Worm (Caenorhabditis elegans) whole organism, late embryonic: Measurements from ENCODE around the gene R05A10.4.

ENCODE experiments used
- ama-1 ChIP-seq: fragments of 150-350 bp; optimal IDR thresholded peaks from 2 replicates; lab custom pipeline; 2014
- ceh-18 ChIP-seq: sonication (generic microtip); optimal IDR thresholded peaks from 2 replicates; lab custom pipeline; 2016; ENCODE audit warnings: missing genetic modification characterization, missing compliant biosample characterization
- ceh-30 ChIP-seq: fragments of 150-350 bp; optimal IDR thresholded peaks from 2 replicates; lab custom pipeline; 2014; ENCODE audit warnings: missing biosample characterization, missing genetic modification characterization
- ceh-34 ChIP-seq: sonication (generic microtip); optimal IDR thresholded peaks from 2 replicates; lab custom pipeline; 2016; ENCODE audit warnings: mild to moderate bottlenecking, missing genetic modification characterization, missing compliant biosample characterization
- dve-1 ChIP-seq: sonication (generic microtip); optimal IDR thresholded peaks from 2 replicates; lab custom pipeline; 2017; ENCODE audit warnings: antibody characterized with exemption, mild to moderate bottlenecking, missing genetic modification characterization, missing compliant biosample characterization
- mec-3 ChIP-seq: sonication (generic microtip); optimal IDR thresholded peaks from 2 replicates; lab custom pipeline; 2016; ENCODE audit warnings: borderline replicate concordance, missing genetic modification characterization, missing compliant biosample characterization
- sox-2 ChIP-seq: fragments of 200-800 bp; sonication (Bioruptor generic); IDR thresholded peaks from 2 replicates; pipeline ENCODE4 v1.3.6; 2022; ENCODE audit warnings: missing genetic modification reagents, missing genetic modification characterization, missing compliant biosample characterization
- tbx-2 ChIP-seq: sonication (generic microtip); optimal IDR thresholded peaks from 2 replicates; lab custom pipeline; 2016; ENCODE audit warnings: missing genetic modification characterization, missing compliant biosample characterization

DNA sequence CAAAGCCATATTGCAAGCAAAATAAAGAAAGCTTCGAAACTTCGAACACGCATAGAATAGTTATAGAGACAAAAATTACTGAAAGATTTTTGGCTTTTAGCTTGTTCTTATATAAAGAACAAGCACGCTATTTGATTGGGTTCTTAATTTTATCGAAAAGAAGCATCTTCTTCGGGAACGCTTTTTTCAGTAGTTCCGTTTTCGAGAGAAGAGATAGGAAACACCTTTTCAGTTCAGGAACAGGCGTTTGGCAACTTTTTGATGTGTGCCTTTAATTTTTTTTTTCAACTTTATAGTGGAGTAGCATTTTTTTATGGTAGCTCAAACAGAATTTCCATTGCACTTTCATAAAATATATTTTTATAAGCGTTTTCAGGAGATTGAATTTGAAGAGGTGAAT, 9.5 kb upstream of the R05A10.4 start, which contains the start of gene R05A10.7:
- TF ChIP-seq ceh-34 (tag; lab: Kevin White, UChicago), result no peak
- no peak for TF ChIP-seq ceh-30
- no peak for TF ChIP-seq mec-3 (tag; lab: Kevin White, UChicago)
- no peak for TF ChIP-seq tbx-2 (tag; lab: Kevin White, UChicago)
- no peak for TF ChIP-seq sox-2 (GFP tag; lab: Robert Waterston, UW)
- TF ChIP-seq dve-1, result no peak
- TF ChIP-seq ama-1 (lab: Kevin White, UChicago), result no peak
- TF ChIP-seq ceh-18 (tag; lab: Kevin White, UChicago), result no peak
